Fruit fly (Drosophila melanogaster) whole organism, embryonic: Measurements from ENCODE around the gene Rab3GAP1.

ENCODE experiments used
- CG10565 ChIP-seq: fragments of 200-800 bp; sonication (Bioruptor generic); optimal IDR thresholded peaks from 3 replicates; lab custom pipeline; 2016; ENCODE audit warnings: missing biosample characterization, mild to moderate bottlenecking, missing genetic modification characterization
- CG3838 ChIP-seq: fragments of 200-800 bp; sonication (Bioruptor generic); optimal IDR thresholded peaks from 3 replicates; lab custom pipeline; 2016; ENCODE audit warnings: missing biosample characterization, missing genetic modification characterization
- CG5953 ChIP-seq: fragments of 200-800 bp; sonication (Bioruptor generic); IDR thresholded peaks from 2 replicates; pipeline ENCODE4 v1.3.6; 2022; ENCODE audit warnings: missing biosample characterization, missing genetic modification characterization
- CG8478 ChIP-seq: fragments of >200 bp; optimal IDR thresholded peaks from 2 replicates; lab custom pipeline; 2018
- Max ChIP-seq: fragments of 200-800 bp; sonication (Bioruptor generic); optimal IDR thresholded peaks from 2 replicates; lab custom pipeline; 2016; ENCODE audit warnings: missing biosample characterization, mild to moderate bottlenecking, missing genetic modification characterization
- Mes4 ChIP-seq: fragments of 200-800 bp; sonication (Bioruptor generic); optimal IDR thresholded peaks from 2 replicates; lab custom pipeline; 2016; ENCODE audit warnings: missing biosample characterization, missing genetic modification characterization
- bigmax ChIP-seq: fragments of 200-800 bp; sonication (Bioruptor generic); optimal IDR thresholded peaks from 2 replicates; lab custom pipeline; 2018; ENCODE audit warnings: missing biosample characterization, mild to moderate bottlenecking, missing genetic modification characterization
- kay ChIP-seq: fragments of 200-800 bp; sonication (Bioruptor generic); optimal IDR thresholded peaks from 2 replicates; lab custom pipeline; 2016; ENCODE audit warnings: missing biosample characterization, missing genetic modification characterization
- salm ChIP-seq: fragments of 200-800 bp; sonication (Bioruptor generic); optimal IDR thresholded peaks from 2 replicates; lab custom pipeline; 2018; ENCODE audit warnings: missing biosample characterization, mild to moderate bottlenecking, missing genetic modification characterization
- usp ChIP-seq: fragments of >200 bp; optimal IDR thresholded peaks from 2 replicates; lab custom pipeline; 2017; ENCODE audit warnings: missing biosample characterization, missing genetic modification characterization

- TF ChIP-seq kay (GFP tag; lab: Kevin White, UChicago): no peak
- TF ChIP-seq CG5953 (GFP tag; lab: Robert Waterston, UW): no peak
- no peak for TF ChIP-seq CG10565 (GFP tag; lab: Kevin White, UChicago)
- TF ChIP-seq Mes4 (GFP tag; lab: Kevin White, UChicago): no peak
- TF ChIP-seq CG3838 (GFP tag; lab: Kevin White, UChicago): no peak
- TF ChIP-seq salm: no peak
- no peak for TF ChIP-seq Max (GFP tag; lab: Kevin White, UChicago)
- TF ChIP-seq CG8478: no peak
- TF ChIP-seq bigmax (GFP tag; lab: Kevin White, UChicago): no peak
- TF ChIP-seq usp (GFP tag; lab: Kevin White, UChicago): no peak
Observed at dm6 chr2L:1651889-1652288, 40.9 kb upstream of the Rab3GAP1 start.
